Fruit fly (Drosophila melanogaster): Measurements from ENCODE around the gene dpr6.

dpr6 gene

DNA sequence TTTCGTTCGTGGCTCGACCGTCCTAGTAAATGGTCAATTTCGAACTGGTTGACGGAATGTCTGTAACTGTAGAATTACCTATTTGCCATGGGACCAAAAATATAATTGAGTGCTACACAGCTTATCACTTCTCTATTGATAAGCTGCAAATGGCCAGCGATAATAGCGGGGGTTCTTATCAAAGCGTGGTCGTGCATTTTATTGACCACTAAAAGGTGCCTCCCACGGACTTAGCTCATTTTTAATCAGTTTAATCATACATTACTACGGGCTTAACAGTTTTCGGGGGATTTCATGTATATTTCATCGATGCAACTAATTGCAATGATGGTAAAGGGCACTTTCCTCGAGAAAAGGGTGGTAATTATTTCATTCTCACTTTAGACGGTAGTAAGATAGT is 120.3 kb downstream of the dpr6 start, which contains the start of gene CG32054:
Gene CG32054 (minus strand): TSS at position 17 of the 400 bp plus-strand sequence.
- no peak for TF ChIP-seq maf-S (GFP tag; optimal IDR thresholded peaks at IDR 0.05)
- no peak for TF ChIP-seq Dbx (GFP tag; IDR thresholded peaks at IDR 0.05)
- TF ChIP-seq CG10565 (GFP tag; optimal IDR thresholded peaks at IDR 0.05) = no peak
- no peak for TF ChIP-seq fd3F (GFP tag; optimal IDR thresholded peaks at IDR 0.05)
- no peak for TF ChIP-seq dm (GFP tag; optimal IDR thresholded peaks at IDR 0.05)
- no peak for TF ChIP-seq tio (GFP tag; optimal IDR thresholded peaks at IDR 0.05)
- peak; percentile 67 for TF ChIP-seq exex (tag; optimal IDR thresholded peaks at IDR 0.05)
- TF ChIP-seq jing (GFP tag; optimal IDR thresholded peaks at IDR 0.05) = no peak
- no peak for TF ChIP-seq Trl (optimal IDR thresholded peaks at IDR 0.05)
- no peak for TF ChIP-seq Trl (GFP tag; optimal IDR thresholded peaks at IDR 0.05)
- TF ChIP-seq CG34224 (GFP tag; IDR thresholded peaks at IDR 0.05; ENCODE audit: partially characterized antibody) = no peak
- TF ChIP-seq CG2678 (tag; optimal IDR thresholded peaks at IDR 0.05) = no peak
- peak; percentile 70 for TF ChIP-seq GATAe (GFP tag; conservative IDR thresholded peaks at IDR 0.05)
- peak; percentile 28 for TF ChIP-seq Jarid2 (GFP tag; optimal IDR thresholded peaks at IDR 0.05)
- no peak for TF ChIP-seq Hr39 (optimal IDR thresholded peaks at IDR 0.05)
- TF ChIP-seq Dll (GFP tag; IDR thresholded peaks at IDR 0.05; ENCODE audit: partially characterized antibody) = no peak
- no peak for TF ChIP-seq ash1 (GFP tag; optimal IDR thresholded peaks at IDR 0.05)
- TF ChIP-seq grau (tag; optimal IDR thresholded peaks at IDR 0.05) = no peak
- TF ChIP-seq chinmo (GFP tag; IDR thresholded peaks at IDR 0.05; ENCODE audit: partially characterized antibody) = 0 out of 4 replicates have a peak, but pooled peaks have one; percentile 26
- TF ChIP-seq CG13296 (GFP tag; optimal IDR thresholded peaks at IDR 0.05) = no peak
- no peak for TF ChIP-seq h (optimal IDR thresholded peaks at IDR 0.05)
- no peak for TF ChIP-seq CG8359 (GFP tag; optimal IDR thresholded peaks at IDR 0.05; ENCODE audit: borderline replicate concordance)
- TF ChIP-seq CG6272 (GFP tag; IDR thresholded peaks at IDR 0.05) = no peak
- peak; percentile 39 for TF ChIP-seq sd (tag; optimal IDR thresholded peaks at IDR 0.05)
- no peak for TF ChIP-seq Adf1 (GFP tag; IDR thresholded peaks at IDR 0.05)
- TF ChIP-seq CG6683 (GFP tag; optimal IDR thresholded peaks at IDR 0.05) = no peak
- no peak for TF ChIP-seq Rfx (GFP tag; IDR thresholded peaks at IDR 0.05)
- peak; percentile 60 for TF ChIP-seq grn (GFP tag; optimal IDR thresholded peaks at IDR 0.05)
- no peak for TF ChIP-seq CG30431 (GFP tag; optimal IDR thresholded peaks at IDR 0.05)
- no peak for TF ChIP-seq CG8924 (tag; optimal IDR thresholded peaks at IDR 0.05)
- TF ChIP-seq Doc2 (GFP tag; IDR thresholded peaks at IDR 0.05) = no peak
- TF ChIP-seq sisA (GFP tag; IDR thresholded peaks at IDR 0.05) = no peak
- TF ChIP-seq CG3281 (GFP tag; optimal IDR thresholded peaks at IDR 0.05) = no peak
- no peak for TF ChIP-seq bsh (GFP tag; optimal IDR thresholded peaks at IDR 0.05)
- TF ChIP-seq Abd-B (GFP tag; optimal IDR thresholded peaks at IDR 0.05) = no peak
- peak; percentile 83 for TF ChIP-seq mirr (GFP tag; optimal IDR thresholded peaks at IDR 0.05)
- TF ChIP-seq CG1832 (GFP tag; optimal IDR thresholded peaks at IDR 0.05) = no peak
- TF ChIP-seq dan (GFP tag; IDR thresholded peaks at IDR 0.05) = no peak
- no peak for TF ChIP-seq CG16815 (GFP tag; optimal IDR thresholded peaks at IDR 0.05)
- no peak for TF ChIP-seq CG6765 (GFP tag; optimal IDR thresholded peaks at IDR 0.05)
- no peak for TF ChIP-seq vnd (GFP tag; IDR thresholded peaks at IDR 0.05; ENCODE audit: partially characterized antibody)
- no peak for TF ChIP-seq Dp (GFP tag; optimal IDR thresholded peaks at IDR 0.05)
- peak; percentile 98 for TF ChIP-seq sug (tag; optimal IDR thresholded peaks at IDR 0.05)
- TF ChIP-seq CG10431 (GFP tag; optimal IDR thresholded peaks at IDR 0.05) = peak; percentile 64
- TF ChIP-seq sob (GFP tag; IDR thresholded peaks at IDR 0.05) = no peak
- no peak for TF ChIP-seq pho (GFP tag; optimal IDR thresholded peaks at IDR 0.05)
- TF ChIP-seq CG18476 (GFP tag; optimal IDR thresholded peaks at IDR 0.05) = no peak
- TF ChIP-seq fd96Cb (tag; optimal IDR thresholded peaks at IDR 0.05) = no peak
- TF ChIP-seq scrt (GFP tag; optimal IDR thresholded peaks at IDR 0.05) = no peak
- TF ChIP-seq CG9797 (GFP tag; optimal IDR thresholded peaks at IDR 0.05) = no peak
- no peak for TF ChIP-seq CG12071 (GFP tag; optimal IDR thresholded peaks at IDR 0.05)
- no peak for TF ChIP-seq sr (GFP tag; IDR thresholded peaks at IDR 0.05)
